Worm (Caenorhabditis elegans) whole organism, L1 larva: ENCODE results near the gene Y39B6A.1.

ENCODE experiments used
- alr-1 ChIP-seq: fragments of 200-800 bp; sonication (Bioruptor generic); optimal IDR thresholded peaks from 2 replicates; lab custom pipeline; 2018; ENCODE audit warnings: borderline replicate concordance, mild to moderate bottlenecking, missing genetic modification characterization, missing compliant biosample characterization
- ces-1 ChIP-seq: fragments of 150-350 bp; optimal IDR thresholded peaks from 2 replicates; lab custom pipeline; 2014; ENCODE audit warnings: missing biosample characterization, missing genetic modification reagents, missing genetic modification characterization
- hlh-17 ChIP-seq: fragments of 200-800 bp; sonication (Bioruptor generic); optimal IDR thresholded peaks from 2 replicates; lab custom pipeline; 2018; ENCODE audit warnings: missing genetic modification characterization, mild to moderate bottlenecking, missing compliant biosample characterization, moderate library complexity, borderline replicate concordance
- lin-35 ChIP-seq, 2 experiments: fragments of 150-350 bp; optimal IDR thresholded peaks; 2 replicates each; lab custom pipeline; 2014; ENCODE audit warnings: missing biosample characterization in 2 of 2, missing genetic modification characterization in 2 of 2, missing genetic modification reagents in 2 of 2
- lin-39 ChIP-seq: fragments of 150-350 bp; optimal IDR thresholded peaks from 2 replicates; lab custom pipeline; 2014; ENCODE audit warnings: missing biosample characterization, missing genetic modification reagents, missing genetic modification characterization
- nhr-11 ChIP-seq: fragments of 150-350 bp; optimal IDR thresholded peaks from 2 replicates; lab custom pipeline; 2014; ENCODE audit warnings: missing biosample characterization, missing genetic modification characterization
- nhr-237 ChIP-seq: fragments of 150-350 bp; optimal IDR thresholded peaks from 2 replicates; lab custom pipeline; 2014; ENCODE audit warnings: missing biosample characterization, missing genetic modification characterization
- nhr-47 ChIP-seq: sonication (generic microtip); optimal IDR thresholded peaks from 2 replicates; lab custom pipeline; 2016; ENCODE audit warnings: mild to moderate bottlenecking, missing genetic modification characterization, moderate library complexity, missing compliant biosample characterization
- nhr-76 ChIP-seq: sonication (generic microtip); optimal IDR thresholded peaks from 2 replicates; lab custom pipeline; 2017; ENCODE audit warnings: missing biosample characterization, missing genetic modification characterization
- skn-1 ChIP-seq: fragments of 150-350 bp; optimal IDR thresholded peaks from 2 replicates; lab custom pipeline; 2014; ENCODE audit warnings: missing biosample characterization, missing genetic modification characterization
- unc-62 ChIP-seq: fragments of 150-350 bp; optimal IDR thresholded peaks from 2 replicates; lab custom pipeline; 2014; ENCODE audit warnings: missing biosample characterization, missing genetic modification reagents, missing genetic modification characterization
- unc-86 ChIP-seq: sonication (generic microtip); optimal IDR thresholded peaks from 2 replicates; lab custom pipeline; 2016; ENCODE audit warnings: missing genetic modification characterization, missing compliant biosample characterization
- unc-98 ChIP-seq: fragments of 200-800 bp; sonication (Bioruptor generic); IDR thresholded peaks from 2 replicates; pipeline ENCODE4 v1.3.6; 2022; ENCODE audit warnings: missing genetic modification characterization, missing compliant biosample characterization
- ztf-11 ChIP-seq, 2 experiments: sonication (generic microtip); optimal IDR thresholded peaks; 2 replicates each; lab custom pipeline; 2016 to 2017; ENCODE audit warnings: missing genetic modification characterization in 2 of 2, missing biosample characterization in 1 of 2, missing compliant biosample characterization in 1 of 2

DNA sequence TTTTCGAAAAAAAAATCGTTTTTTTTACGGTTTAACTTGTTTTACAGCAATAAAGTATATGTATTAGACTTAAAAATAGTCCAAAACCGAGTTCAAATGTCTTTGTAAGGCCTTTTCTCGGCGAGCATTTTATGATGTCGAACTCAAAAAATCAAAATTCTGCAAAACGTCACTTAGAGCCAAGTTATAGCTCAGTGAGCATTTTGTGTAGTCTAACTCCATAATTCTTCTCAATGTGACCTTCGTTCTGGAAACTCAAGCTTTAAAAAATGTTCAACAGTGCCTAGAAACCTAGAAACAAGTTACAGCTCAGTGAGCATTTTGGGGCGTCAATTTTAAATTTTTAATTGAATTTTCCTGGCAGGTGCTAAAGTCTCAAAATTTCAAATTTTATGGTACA is 27.7 kb downstream of the Y39B6A.1 start:
- TF ChIP-seq unc-98 (no peak), nhr-11 (tag; lab: Kevin White, UChicago) (no peak), ces-1 (GFP tag; lab: Kevin White, UChicago) (no peak), unc-62 (GFP tag; lab: Kevin White, UChicago) (no peak), unc-86 (tag; lab: Kevin White, UChicago) (no peak), nhr-76 (tag; lab: Kevin White, UChicago) (no peak), lin-35 (GFP tag; optimal IDR thresholded peaks at IDR 0.05; lab: Kevin White, UChicago) (no peak), ztf-11 (tag; optimal IDR thresholded peaks at IDR 0.05; lab: Kevin White, UChicago) (no peak), nhr-47 (no peak), nhr-237 (tag; lab: Kevin White, UChicago) (no peak), alr-1 (tag; lab: Kevin White, UChicago) (no peak), lin-39 (tag; lab: Kevin White, UChicago) (no peak), hlh-17 (GFP tag; lab: Kevin White, UChicago) (no peak), skn-1 (tag; lab: Kevin White, UChicago) (no peak)
